Worm (Caenorhabditis elegans) whole organism, young adult: ENCODE data around the gene F23F1.2.

Source experiments
- B0336.3 ChIP-seq: fragments of 200-800 bp; sonication (Bioruptor generic); IDR thresholded peaks from 2 replicates; pipeline ENCODE4 v1.3.6; 2022; ENCODE audit warnings: missing genetic modification characterization, missing compliant biosample characterization
- C06A6.2 ChIP-seq: fragments of 200-800 bp; sonication (Bioruptor generic); conservative IDR thresholded peaks from 2 replicates; pipeline ENCODE4 v1.3.6; 2022; ENCODE audit warnings: missing genetic modification characterization, missing compliant biosample characterization
- F22D6.2 ChIP-seq: sonication (generic microtip); optimal IDR thresholded peaks from 2 replicates; lab custom pipeline; 2016; ENCODE audit warnings: mild to moderate bottlenecking, missing genetic modification characterization, missing compliant biosample characterization
- F57A8.1 ChIP-seq: fragments of 200-800 bp; sonication (Bioruptor generic); optimal IDR thresholded peaks from 2 replicates; lab custom pipeline; 2018; ENCODE audit warnings: mild to moderate bottlenecking, missing genetic modification characterization, moderate library complexity, missing compliant biosample characterization
- K11D2.4 ChIP-seq: fragments of 200-800 bp; sonication (Bioruptor generic); IDR thresholded peaks from 2 replicates; pipeline ENCODE4 v1.3.6; 2022; ENCODE audit warnings: missing genetic modification reagents, missing genetic modification characterization, missing compliant biosample characterization
- K12H6.12 ChIP-seq: fragments of 200-800 bp; sonication (Bioruptor generic); optimal IDR thresholded peaks from 2 replicates; lab custom pipeline; 2018; ENCODE audit warnings: mild to moderate bottlenecking, missing genetic modification characterization, missing compliant biosample characterization
- ama-1 ChIP-seq, 3 experiments: fragments of 150-350 bp in 1 of 3; sonication (generic microtip) in 2 of 3; optimal IDR thresholded peaks; 2 replicates each; lab custom pipeline; 2014 to 2018; ENCODE audit warnings: missing biosample characterization in 2 of 3, missing genetic modification characterization in 2 of 3, missing genetic modification reagents in 2 of 3
- atf-7 ChIP-seq: sonication (generic microtip); optimal IDR thresholded peaks from 2 replicates; lab custom pipeline; 2017; ENCODE audit warnings: mild to moderate bottlenecking, missing genetic modification characterization, missing compliant biosample characterization
- attf-6 ChIP-seq: fragments of 200-800 bp; sonication (Bioruptor generic); IDR thresholded peaks from 2 replicates; pipeline ENCODE4 v1.3.6; 2022; ENCODE audit warnings: missing genetic modification reagents, missing genetic modification characterization, missing compliant biosample characterization
- bed-1 ChIP-seq: fragments of 200-800 bp; sonication (Bioruptor generic); IDR thresholded peaks from 2 replicates; pipeline ENCODE4 v1.3.6; 2022; ENCODE audit warnings: missing genetic modification reagents, missing genetic modification characterization, missing compliant biosample characterization
- ccch-3 ChIP-seq: fragments of 200-800 bp; sonication (Bioruptor generic); optimal IDR thresholded peaks from 2 replicates; lab custom pipeline; 2018; ENCODE audit warnings: mild to moderate bottlenecking, missing genetic modification characterization, missing compliant biosample characterization
- cebp-1 ChIP-seq, 2 experiments: fragments of 200-800 bp in 1 of 2; sonication (Bioruptor generic) in 1 of 2; sonication (generic microtip) in 1 of 2; IDR thresholded peaks in 1 of 2; optimal IDR thresholded peaks in 1 of 2; 2 replicates each; pipeline versions ENCODE4 v1.3.6 to Lab custom; 2017 to 2022; ENCODE audit warnings: missing compliant biosample characterization in 2 of 2, missing genetic modification characterization in 2 of 2, mild to moderate bottlenecking in 1 of 2, missing genetic modification reagents in 1 of 2, moderate library complexity in 1 of 2
- cebp-2 ChIP-seq: fragments of 200-800 bp; sonication (Bioruptor generic); IDR thresholded peaks from 2 replicates; pipeline ENCODE4 v1.3.6; 2022; ENCODE audit warnings: missing genetic modification characterization, missing compliant biosample characterization
- ceh-27 ChIP-seq: fragments of 200-800 bp; sonication (Bioruptor generic); optimal IDR thresholded peaks from 2 replicates; lab custom pipeline; 2018; ENCODE audit warnings: mild to moderate bottlenecking, missing genetic modification characterization, moderate library complexity, missing compliant biosample characterization
- ceh-91 ChIP-seq: fragments of 200-800 bp; sonication (Bioruptor generic); IDR thresholded peaks from 2 replicates; pipeline ENCODE4 v1.3.6; 2022; ENCODE audit warnings: missing genetic modification reagents, missing genetic modification characterization, missing compliant biosample characterization
- chd-7 ChIP-seq: sonication (generic microtip); optimal IDR thresholded peaks from 2 replicates; lab custom pipeline; 2016; ENCODE audit warnings: mild to moderate bottlenecking, missing genetic modification characterization, moderate library complexity, missing compliant biosample characterization
- die-1 ChIP-seq: sonication (generic microtip); optimal IDR thresholded peaks from 2 replicates; lab custom pipeline; 2016; ENCODE audit warnings: missing genotype, mild to moderate bottlenecking, missing genetic modification characterization, missing compliant biosample characterization
- dox-1 ChIP-seq: fragments of 200-800 bp; sonication (Bioruptor generic); IDR thresholded peaks from 2 replicates; pipeline ENCODE4 v1.3.6; 2022; ENCODE audit warnings: missing genetic modification reagents, missing genetic modification characterization, missing compliant biosample characterization
- efl-1 ChIP-seq: fragments of 150-350 bp; optimal IDR thresholded peaks from 2 replicates; lab custom pipeline; 2014; ENCODE audit warnings: missing biosample characterization, missing genetic modification reagents, missing genetic modification characterization
- ekl-4 ChIP-seq: fragments of 200-800 bp; sonication (Bioruptor generic); IDR thresholded peaks from 2 replicates; pipeline ENCODE4 v1.3.6; 2022; ENCODE audit warnings: missing genetic modification reagents, missing genetic modification characterization, missing compliant biosample characterization
- gei-17 ChIP-seq: fragments of 200-800 bp; sonication (Bioruptor generic); optimal IDR thresholded peaks from 2 replicates; lab custom pipeline; 2018; ENCODE audit warnings: mild to moderate bottlenecking, missing genetic modification characterization, missing compliant biosample characterization
- him-1 ChIP-seq: sonication (generic microtip); optimal IDR thresholded peaks from 2 replicates; lab custom pipeline; 2016; ENCODE audit warnings: missing genotype, missing genetic modification reagents, missing genetic modification characterization, missing compliant biosample characterization
- lin-35 ChIP-seq, 3 experiments: fragments of 150-350 bp in 2 of 3; sonication (generic microtip) in 1 of 3; optimal IDR thresholded peaks; 2 replicates each; lab custom pipeline; 2014 to 2018; ENCODE audit warnings: missing biosample characterization in 3 of 3, missing genetic modification characterization in 3 of 3, missing genetic modification reagents in 3 of 3
- lsl-1 ChIP-seq: fragments of 200-800 bp; sonication (Bioruptor generic); optimal IDR thresholded peaks from 2 replicates; lab custom pipeline; 2018; ENCODE audit warnings: mild to moderate bottlenecking, missing genetic modification characterization, moderate library complexity, missing compliant biosample characterization
- lsy-27 ChIP-seq: sonication (generic microtip); optimal IDR thresholded peaks from 2 replicates; lab custom pipeline; 2017; ENCODE audit warnings: missing genetic modification characterization, mild to moderate bottlenecking, missing compliant biosample characterization, antibody characterized with exemption, missing genotype, borderline replicate concordance; ENCODE audit not compliant: insufficient read depth
- madf-10 ChIP-seq: sonication (generic microtip); optimal IDR thresholded peaks from 2 replicates; lab custom pipeline; 2016; ENCODE audit warnings: mild to moderate bottlenecking, missing genetic modification characterization, missing compliant biosample characterization
- madf-6 ChIP-seq: fragments of 200-800 bp; sonication (Bioruptor generic); IDR thresholded peaks from 2 replicates; pipeline ENCODE4 v1.3.6; 2022; ENCODE audit warnings: missing genetic modification reagents, missing genetic modification characterization, missing compliant biosample characterization
- nfya-1 ChIP-seq: sonication (generic microtip); optimal IDR thresholded peaks from 2 replicates; lab custom pipeline; 2017; ENCODE audit warnings: antibody characterized with exemption, missing compliant biosample characterization, missing genetic modification characterization, borderline replicate concordance; ENCODE audit not compliant: insufficient read depth
- nhr-120 ChIP-seq: fragments of 200-800 bp; sonication (Bioruptor generic); IDR thresholded peaks from 2 replicates; pipeline ENCODE4 v1.3.6; 2022; ENCODE audit warnings: missing genetic modification characterization, missing compliant biosample characterization
- nhr-179 ChIP-seq: sonication (generic microtip); optimal IDR thresholded peaks from 2 replicates; lab custom pipeline; 2016; ENCODE audit warnings: mild to moderate bottlenecking, missing genetic modification characterization, missing compliant biosample characterization
- pbrm-1 ChIP-seq: fragments of 200-800 bp; sonication (Bioruptor generic); IDR thresholded peaks from 2 replicates; pipeline ENCODE4 v1.3.6; 2022; ENCODE audit warnings: missing genetic modification reagents, missing genetic modification characterization, missing compliant biosample characterization
- pha-4 ChIP-seq: fragments of 150-350 bp; sonication (generic microtip); optimal IDR thresholded peaks from 2 replicates; lab custom pipeline; 2014; ENCODE audit warnings: missing biosample characterization, missing genetic modification reagents, missing genetic modification characterization
- repo-1 ChIP-seq: sonication (generic microtip); optimal IDR thresholded peaks from 2 replicates; lab custom pipeline; 2017; ENCODE audit warnings: mild to moderate bottlenecking, missing genetic modification characterization, missing compliant biosample characterization
- rpc-1 ChIP-seq, 2 experiments: fragments of 150-350 bp in 1 of 2; sonication (generic microtip) in 1 of 2; optimal IDR thresholded peaks; 2 replicates each; lab custom pipeline; 2014 to 2018; ENCODE audit warnings: missing biosample characterization in 1 of 2, missing genetic modification characterization in 1 of 2, missing genetic modification reagents in 1 of 2, missing genotype in 1 of 2
- sdz-38 ChIP-seq: sonication (generic microtip); optimal IDR thresholded peaks from 2 replicates; lab custom pipeline; 2016; ENCODE audit warnings: missing genotype, missing genetic modification characterization, missing compliant biosample characterization
- sea-2 ChIP-seq: fragments of 200-800 bp; sonication (Bioruptor generic); IDR thresholded peaks from 2 replicates; pipeline ENCODE4 v1.3.6; 2022; ENCODE audit warnings: missing genetic modification characterization, missing compliant biosample characterization
- somi-1 ChIP-seq: fragments of 200-800 bp; sonication (Bioruptor generic); optimal IDR thresholded peaks from 2 replicates; lab custom pipeline; 2018; ENCODE audit warnings: mild to moderate bottlenecking, missing genetic modification characterization, missing compliant biosample characterization
- sptf-2 ChIP-seq: fragments of 200-800 bp; sonication (Bioruptor generic); optimal IDR thresholded peaks from 2 replicates; lab custom pipeline; 2018; ENCODE audit warnings: mild to moderate bottlenecking, missing genetic modification characterization, missing compliant biosample characterization
- tbx-9 ChIP-seq: sonication (generic microtip); optimal IDR thresholded peaks from 2 replicates; lab custom pipeline; 2016; ENCODE audit warnings: borderline replicate concordance, missing genetic modification characterization, inconsistent platforms, missing compliant biosample characterization
- tlf-1 ChIP-seq: fragments of 200-800 bp; sonication (Bioruptor generic); optimal IDR thresholded peaks from 2 replicates; lab custom pipeline; 2018; ENCODE audit warnings: mild to moderate bottlenecking, missing genetic modification characterization, missing compliant biosample characterization
- unc-130 ChIP-seq: sonication (generic microtip); optimal IDR thresholded peaks from 2 replicates; lab custom pipeline; 2016; ENCODE audit warnings: missing genetic modification reagents, missing genetic modification characterization, missing compliant biosample characterization
- ztf-18 ChIP-seq: sonication (generic microtip); optimal IDR thresholded peaks from 2 replicates; lab custom pipeline; 2016; ENCODE audit warnings: missing genotype, mild to moderate bottlenecking, missing genetic modification characterization, missing compliant biosample characterization
- ztf-26 ChIP-seq: sonication (generic microtip); optimal IDR thresholded peaks from 2 replicates; lab custom pipeline; 2017; ENCODE audit warnings: missing genetic modification characterization, missing compliant biosample characterization
- ztf-28 ChIP-seq: fragments of 200-800 bp; sonication (Bioruptor generic); IDR thresholded peaks from 2 replicates; pipeline ENCODE4 v1.3.6; 2022; ENCODE audit warnings: missing genetic modification reagents, missing genetic modification characterization, missing compliant biosample characterization

Gene F23F1.2

DNA sequence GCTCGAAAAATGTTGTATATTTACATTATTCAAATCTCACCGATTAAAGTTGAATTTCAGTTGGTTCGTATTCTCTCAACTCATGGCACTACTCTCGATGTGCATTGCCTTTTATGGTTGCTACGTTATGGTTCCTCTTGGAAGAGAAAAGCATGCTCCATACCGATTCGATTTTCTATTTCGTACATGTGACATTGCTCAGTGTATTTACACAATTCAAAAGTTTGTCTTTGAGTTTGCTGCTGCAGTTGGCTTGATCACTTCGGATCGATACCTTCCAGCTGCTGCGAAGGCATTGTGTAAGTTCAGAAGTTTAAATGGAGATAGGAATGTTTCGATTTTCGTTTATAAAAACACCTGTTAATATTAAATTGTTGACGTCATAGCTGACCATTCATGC lies 25.8 kb upstream of the F23F1.2 start:
- TF ChIP-seq ccch-3 (GFP tag; lab: Kevin White, UChicago) (no peak), tlf-1 (GFP tag; lab: Kevin White, UChicago) (no peak), B0336.3 (GFP tag; lab: Robert Waterston, UW) (no peak), ztf-18 (tag; lab: Kevin White, UChicago) (no peak), repo-1 (tag; lab: Kevin White, UChicago) (no peak), rpc-1 (optimal IDR thresholded peaks at IDR 0.05; lab: Kevin White, UChicago) (no peak), rpc-1 (tag; optimal IDR thresholded peaks at IDR 0.05; lab: Kevin White, UChicago) (no peak), cebp-1 (GFP tag; IDR thresholded peaks at IDR 0.05; lab: Robert Waterston, UW) (no peak), cebp-1 (tag; optimal IDR thresholded peaks at IDR 0.05; lab: Kevin White, UChicago) (no peak), tbx-9 (tag; lab: Kevin White, UChicago) (no peak), ceh-91 (no peak), sea-2 (GFP tag; lab: Robert Waterston, UW) (no peak), ztf-28 (no peak), bed-1 (GFP tag; lab: Robert Waterston, UW) (no peak), die-1 (tag; lab: Kevin White, UChicago) (no peak), F22D6.2 (tag; lab: Kevin White, UChicago) (no peak), pha-4 (tag; lab: Kevin White, UChicago) (no peak), ama-1 (optimal IDR thresholded peaks at IDR 0.05; lab: Kevin White, UChicago) (no peak), ama-1 (GFP tag; optimal IDR thresholded peaks at IDR 0.05; lab: Kevin White, UChicago) (no peak), atf-7 (tag; lab: Kevin White, UChicago) (no peak), cebp-2 (GFP tag; lab: Robert Waterston, UW) (no peak), lsy-27 (tag; lab: Kevin White, UChicago) (no peak), nfya-1 (no peak)

DNA sequence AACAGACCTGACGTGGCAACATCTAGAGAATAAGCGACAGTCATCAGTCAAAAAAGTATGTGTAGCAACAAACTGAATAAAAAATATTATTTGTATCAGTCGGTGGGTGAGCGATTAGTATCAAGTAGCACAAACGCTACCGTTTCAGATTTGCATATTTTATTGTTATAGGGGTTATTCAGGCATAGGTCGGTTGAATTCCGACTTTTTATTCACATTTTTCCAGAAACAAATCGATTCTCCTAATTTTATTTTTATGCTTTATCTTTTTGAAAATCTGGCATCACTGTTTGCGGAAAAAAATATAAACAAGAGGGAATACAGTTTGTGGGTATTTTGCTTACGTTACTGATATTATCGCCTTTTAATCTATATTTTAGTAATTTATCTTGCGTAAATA lies 22.2 kb upstream of the F23F1.2 start, which contains the start of gene best-4:
Gene best-4 (minus strand): TSS at position 101 of the 400 bp plus-strand sequence.
- TF ChIP-seq nhr-120 (GFP tag; lab: Robert Waterston, UW) (no peak), efl-1 (GFP tag; lab: Kevin White, UChicago) (no peak)
- TF ChIP-seq, all 124 proteins: peak for 0

DNA sequence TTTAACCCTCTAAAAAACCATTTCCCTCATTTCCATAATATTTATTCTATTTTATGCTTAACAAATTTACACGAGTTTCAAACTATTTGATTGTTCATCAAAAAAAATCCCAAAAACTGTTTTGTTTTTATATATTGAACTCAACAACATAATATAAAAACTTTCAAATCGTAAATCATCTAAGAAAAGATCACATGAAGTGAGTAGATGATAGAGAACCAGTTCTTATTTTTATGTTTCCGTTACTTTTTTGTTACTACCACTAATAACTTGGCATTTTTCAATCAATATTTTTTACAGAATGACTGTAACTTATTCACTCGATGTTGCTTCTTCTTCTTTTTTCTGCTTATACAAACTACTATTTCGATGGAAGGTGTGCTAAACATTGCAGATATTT lies 21.3 kb upstream of the F23F1.2 start, which contains the start of gene best-3:
Gene best-3 (plus strand): TSS at position 301 of the 400 bp plus-strand sequence.
- TF ChIP-seq sdz-38 (tag; lab: Kevin White, UChicago) (no peak), pbrm-1 (GFP tag; lab: Robert Waterston, UW) (no peak), cebp-2 (GFP tag; lab: Robert Waterston, UW) (no peak), nhr-179 (tag; lab: Kevin White, UChicago) (no peak), unc-130 (GFP tag; lab: Kevin White, UChicago) (no peak), sea-2 (GFP tag; lab: Robert Waterston, UW) (no peak), ceh-27 (GFP tag; lab: Kevin White, UChicago) (no peak), madf-6 (GFP tag; lab: Robert Waterston, UW) (no peak), chd-7 (no peak), him-1 (tag; lab: Kevin White, UChicago) (no peak), ztf-26 (no peak), F57A8.1 (GFP tag; lab: Kevin White, UChicago) (no peak), gei-17 (GFP tag; lab: Kevin White, UChicago) (no peak)

DNA sequence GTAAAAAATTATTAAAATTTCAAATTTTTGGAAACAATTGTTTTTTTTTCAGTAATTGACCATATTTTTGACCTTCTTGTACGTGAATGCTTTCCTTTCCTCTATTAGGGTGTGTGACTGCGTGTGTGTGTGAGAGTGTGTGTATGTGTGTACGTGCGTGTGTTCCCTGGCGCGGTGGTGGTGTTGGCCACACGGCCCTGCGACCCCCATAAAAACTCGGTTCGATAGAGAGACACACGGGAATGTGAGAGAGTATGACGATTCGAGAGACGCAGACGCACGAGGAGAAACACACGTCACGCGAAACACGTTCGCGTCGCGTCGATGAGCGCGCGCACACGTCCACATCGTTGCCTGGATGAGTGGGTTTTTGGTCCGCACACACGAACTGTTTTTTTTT lies 15.2 kb upstream of the F23F1.2 start:
- peak; percentile 50 for TF ChIP-seq ztf-26
- TF ChIP-seq ekl-4 (GFP tag; lab: Robert Waterston, UW) = peak; percentile 35; the same call in 1 of the 2 replicates
- TF ChIP-seq sptf-2 (GFP tag; lab: Kevin White, UChicago) = no peak
- TF ChIP-seq lin-35 (GFP tag; optimal IDR thresholded peaks at IDR 0.05; lab: Kevin White, UChicago) = peak in 1 of 3 experiments; percentile 41
- peak; percentile 17 for TF ChIP-seq somi-1 (GFP tag; lab: Kevin White, UChicago)
- TF ChIP-seq K11D2.4 (GFP tag; lab: Robert Waterston, UW) = peak; percentile 68; the same call in 1 of the 2 replicates
- TF ChIP-seq dox-1 = peak; percentile 79
- TF ChIP-seq lsl-1 (GFP tag; lab: Kevin White, UChicago) = no peak
- peak; percentile 73 for TF ChIP-seq K12H6.12 (tag; lab: Kevin White, UChicago)
- TF ChIP-seq madf-10 (tag; lab: Kevin White, UChicago) = peak; percentile 96
- peak; percentile 12 for TF ChIP-seq chd-7
- TF ChIP-seq C06A6.2 (GFP tag; lab: Robert Waterston, UW) = 0 out of 2 replicates have a peak, but pooled peaks have one; percentile 36
- no peak for TF ChIP-seq attf-6
